Worm (Caenorhabditis elegans): Measurements from ENCODE around the gene F31F6.2.
A peak's percentile ranks its signal among the peaks of the same experiment; 100 is the strongest.

F31F6.2 gene

ce11 chrX:14838339-14838738 lies 33.3 kb downstream of the F31F6.2 start:
- TF ChIP-seq ztf-29 (GFP tag; IDR thresholded peaks at IDR 0.05) (no peak), ref-1 (GFP tag; conservative IDR thresholded peaks at IDR 0.05) (no peak), flt-1 (GFP tag; IDR thresholded peaks at IDR 0.05) (no peak), med-1 (GFP tag; optimal IDR thresholded peaks at IDR 0.05; ENCODE audit: insufficient read depth) (no peak), klf-2 (GFP tag; conservative IDR thresholded peaks at IDR 0.05) (no peak), T22C8.4 (GFP tag; IDR thresholded peaks at IDR 0.05) (no peak), cog-1 (tag; optimal IDR thresholded peaks at IDR 0.05) (no peak), tab-1 (GFP tag; IDR thresholded peaks at IDR 0.05) (no peak), ztf-23 (GFP tag; IDR thresholded peaks at IDR 0.05) (no peak)

- no peak for TF ChIP-seq med-1 (GFP tag; optimal IDR thresholded peaks at IDR 0.05; ENCODE audit: insufficient read depth)
These were observed 40.1 kb downstream of the F31F6.2 start, which contains the start of gene dpf-2 for ce11 chrX:14831531-14831930. Gene dpf-2 (plus strand): TSS chrX:14831831.

- TF ChIP-seq flt-1 (GFP tag; IDR thresholded peaks at IDR 0.05) = no peak
- TF ChIP-seq ztf-23 (GFP tag; IDR thresholded peaks at IDR 0.05) = no peak
- TF ChIP-seq ref-1 (GFP tag; conservative IDR thresholded peaks at IDR 0.05) = no peak
- TF ChIP-seq T22C8.4 (GFP tag; IDR thresholded peaks at IDR 0.05) = no peak
- TF ChIP-seq med-1 (GFP tag; optimal IDR thresholded peaks at IDR 0.05; ENCODE audit: insufficient read depth) = no peak
- TF ChIP-seq cog-1 (tag; optimal IDR thresholded peaks at IDR 0.05) = no peak
- no peak for TF ChIP-seq klf-2 (GFP tag; conservative IDR thresholded peaks at IDR 0.05)
- no peak for TF ChIP-seq ztf-29 (GFP tag; IDR thresholded peaks at IDR 0.05)
- TF ChIP-seq tab-1 (GFP tag; IDR thresholded peaks at IDR 0.05) = no peak
These were observed 42.9 kb downstream of the F31F6.2 start for ce11 chrX:14828766-14829165.

ce11 chrX:14824490-14825050 lies 47.1 kb downstream of the F31F6.2 start, which contains the start of gene mbk-1:
Gene mbk-1 (minus strand): TSS chrX:14824540.
- TF ChIP-seq med-1 (GFP tag; optimal IDR thresholded peaks at IDR 0.05; ENCODE audit: insufficient read depth) (no peak), ref-1 (GFP tag; conservative IDR thresholded peaks at IDR 0.05) (no peak), cog-1 (tag; optimal IDR thresholded peaks at IDR 0.05) (peak; percentile 65), ztf-23 (GFP tag; IDR thresholded peaks at IDR 0.05) (no peak), flt-1 (GFP tag; IDR thresholded peaks at IDR 0.05) (no peak), klf-2 (GFP tag; conservative IDR thresholded peaks at IDR 0.05) (no peak), T22C8.4 (GFP tag; IDR thresholded peaks at IDR 0.05) (no peak)

- no peak for TF ChIP-seq tab-1 (GFP tag; IDR thresholded peaks at IDR 0.05)
- TF ChIP-seq ztf-23 (GFP tag; IDR thresholded peaks at IDR 0.05) = no peak
- TF ChIP-seq ztf-29 (GFP tag; IDR thresholded peaks at IDR 0.05) = no peak
- no peak for TF ChIP-seq cog-1 (tag; optimal IDR thresholded peaks at IDR 0.05)
- no peak for TF ChIP-seq ref-1 (GFP tag; conservative IDR thresholded peaks at IDR 0.05)
- TF ChIP-seq T22C8.4 (GFP tag; IDR thresholded peaks at IDR 0.05) = no peak
- no peak for TF ChIP-seq flt-1 (GFP tag; IDR thresholded peaks at IDR 0.05)
- no peak for TF ChIP-seq klf-2 (GFP tag; conservative IDR thresholded peaks at IDR 0.05)
- no peak for TF ChIP-seq med-1 (GFP tag; optimal IDR thresholded peaks at IDR 0.05; ENCODE audit: insufficient read depth)
These were observed 52.2 kb downstream of the F31F6.2 start for ce11 chrX:14819495-14819894.

Data from whole organism, midembryonic.